Worm (Caenorhabditis elegans) whole organism, mixed stage, embryonic: ENCODE measurements around the gene pals-39.

Experiments used
- elt-3 ChIP-seq: fragments of 150-350 bp; optimal IDR thresholded peaks from 2 replicates; lab custom pipeline; 2014; ENCODE audit warnings: missing biosample characterization, missing genetic modification characterization
- flh-1 ChIP-seq: fragments of 200-800 bp; sonication (Bioruptor generic); optimal IDR thresholded peaks from 2 replicates; lab custom pipeline; 2018; ENCODE audit warnings: mild to moderate bottlenecking, missing genetic modification characterization, moderate library complexity, missing compliant biosample characterization
- hlh-1 ChIP-seq: fragments of 150-350 bp; optimal IDR thresholded peaks from 2 replicates; lab custom pipeline; 2014; ENCODE audit warnings: missing biosample characterization, missing genetic modification reagents, missing genetic modification characterization
- lin-13 ChIP-seq: fragments of 150-350 bp; optimal IDR thresholded peaks from 2 replicates; lab custom pipeline; 2014; ENCODE audit warnings: missing biosample characterization, missing genetic modification characterization
- lsy-2 ChIP-seq: fragments of 150-350 bp; optimal IDR thresholded peaks from 2 replicates; lab custom pipeline; 2014; ENCODE audit warnings: missing biosample characterization, missing genetic modification characterization
- mab-5 ChIP-seq: fragments of 150-350 bp; optimal IDR thresholded peaks from 2 replicates; lab custom pipeline; 2014; ENCODE audit warnings: missing biosample characterization, missing genetic modification characterization
- mep-1 ChIP-seq: fragments of 150-350 bp; optimal IDR thresholded peaks from 2 replicates; lab custom pipeline; 2017; ENCODE audit warnings: missing biosample characterization, missing genetic modification reagents, missing genetic modification characterization, inconsistent platforms
- nhr-237 ChIP-seq: fragments of 150-350 bp; optimal IDR thresholded peaks from 2 replicates; lab custom pipeline; 2014; ENCODE audit warnings: missing biosample characterization, missing genetic modification characterization
- nhr-76 ChIP-seq: sonication (generic microtip); optimal IDR thresholded peaks from 2 replicates; lab custom pipeline; 2017; ENCODE audit warnings: missing biosample characterization, missing genetic modification characterization
- snpc-4 ChIP-seq: fragments of 150-350 bp; optimal IDR thresholded peaks from 2 replicates; lab custom pipeline; 2014; ENCODE audit warnings: missing biosample characterization, missing genetic modification characterization
- sptf-1 ChIP-seq: sonication (generic microtip); optimal IDR thresholded peaks from 2 replicates; lab custom pipeline; 2017; ENCODE audit warnings: mild to moderate bottlenecking, missing genetic modification characterization, moderate library complexity, missing compliant biosample characterization
- tbx-8 ChIP-seq: fragments of 200-800 bp; sonication (Bioruptor generic); optimal IDR thresholded peaks from 2 replicates; lab custom pipeline; 2018; ENCODE audit warnings: mild to moderate bottlenecking, missing genetic modification characterization, moderate library complexity, missing compliant biosample characterization
- unc-39 ChIP-seq: fragments of 150-350 bp; optimal IDR thresholded peaks from 2 replicates; lab custom pipeline; 2014; ENCODE audit warnings: missing biosample characterization, missing genetic modification characterization
- unc-62 ChIP-seq: fragments of 150-350 bp; optimal IDR thresholded peaks from 2 replicates; lab custom pipeline; 2014; ENCODE audit warnings: missing biosample characterization, missing genetic modification reagents, missing genetic modification characterization

DNA sequence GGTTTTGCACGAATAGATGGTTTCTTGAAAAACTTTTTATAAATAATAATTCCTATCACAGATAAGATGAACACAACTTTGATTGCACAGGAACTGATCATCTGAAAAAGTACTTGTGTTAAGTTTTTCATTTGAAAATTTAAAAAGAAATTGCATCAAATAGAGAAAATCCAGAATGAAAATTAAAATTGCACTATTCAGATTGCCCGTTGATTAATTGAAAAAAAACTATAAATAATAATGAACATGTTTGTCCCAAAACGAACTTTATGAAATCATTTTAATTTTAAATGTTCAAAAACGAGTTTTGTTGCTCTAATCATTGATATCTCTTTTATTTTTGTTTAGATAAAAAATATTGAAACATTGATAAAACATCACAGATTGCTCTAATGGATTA, 26.4 kb downstream of the pals-39 start, which contains the start of gene cdr-3:
- TF ChIP-seq snpc-4 (tag; lab: Kevin White, UChicago) (no peak), flh-1 (no peak), tbx-8 (GFP tag; lab: Kevin White, UChicago) (no peak), sptf-1 (no peak), unc-62 (GFP tag; lab: Kevin White, UChicago) (no peak), nhr-76 (no peak), mep-1 (tag; lab: Kevin White, UChicago) (no peak), nhr-237 (tag; lab: Kevin White, UChicago) (no peak), elt-3 (no peak), mab-5 (tag; lab: Kevin White, UChicago) (no peak), unc-39 (tag; lab: Kevin White, UChicago) (no peak), lsy-2 (tag; lab: Kevin White, UChicago) (no peak), lin-13 (tag; lab: Kevin White, UChicago) (no peak), hlh-1 (tag; lab: Kevin White, UChicago) (no peak)
